Worm (Caenorhabditis elegans): Measurements from ENCODE around the gene F48G7.13.

- TF ChIP-seq ztf-29 (GFP tag; IDR thresholded peaks at IDR 0.05): no peak
- TF ChIP-seq tab-1 (GFP tag; IDR thresholded peaks at IDR 0.05): no peak
- no peak for TF ChIP-seq klf-2 (GFP tag; conservative IDR thresholded peaks at IDR 0.05)
- TF ChIP-seq ztf-23 (GFP tag; IDR thresholded peaks at IDR 0.05): no peak
- TF ChIP-seq T22C8.4 (GFP tag; IDR thresholded peaks at IDR 0.05): no peak
These were observed 13.2 kb downstream of the F48G7.13 start, which contains the start of gene F48G7.9 for ce11 chrV:628527-628926.
